Worm (Caenorhabditis elegans) whole organism, late embryonic: ENCODE results near the gene unc-112.

Source experiments
- C08G9.2 ChIP-seq: sonication (generic microtip); optimal IDR thresholded peaks from 2 replicates; lab custom pipeline; 2016; ENCODE audit warnings: mild to moderate bottlenecking, missing genetic modification characterization, moderate library complexity, missing compliant biosample characterization
- F13H6.1 ChIP-seq: sonication (generic microtip); optimal IDR thresholded peaks from 2 replicates; lab custom pipeline; 2016; ENCODE audit warnings: missing genetic modification characterization, missing compliant biosample characterization
- K02D7.2 ChIP-seq: sonication (generic microtip); optimal IDR thresholded peaks from 2 replicates; lab custom pipeline; 2017; ENCODE audit warnings: mild to moderate bottlenecking, missing genetic modification characterization, missing compliant biosample characterization
- T23F11.4 ChIP-seq: fragments of 200-800 bp; sonication (Bioruptor generic); optimal IDR thresholded peaks from 2 replicates; lab custom pipeline; 2018; ENCODE audit warnings: mild to moderate bottlenecking, missing genetic modification characterization, missing compliant biosample characterization
- Y22D7AL.16 ChIP-seq: sonication (generic microtip); optimal IDR thresholded peaks from 2 replicates; lab custom pipeline; 2016; ENCODE audit warnings: missing genetic modification characterization, missing compliant biosample characterization
- ceh-18 ChIP-seq: sonication (generic microtip); optimal IDR thresholded peaks from 2 replicates; lab custom pipeline; 2016; ENCODE audit warnings: missing genetic modification characterization, missing compliant biosample characterization
- ceh-19 ChIP-seq: fragments of 200-800 bp; sonication (Bioruptor generic); optimal IDR thresholded peaks from 2 replicates; lab custom pipeline; 2018; ENCODE audit warnings: mild to moderate bottlenecking, missing genetic modification characterization, missing compliant biosample characterization
- ceh-30 ChIP-seq: fragments of 150-350 bp; optimal IDR thresholded peaks from 2 replicates; lab custom pipeline; 2014; ENCODE audit warnings: missing biosample characterization, missing genetic modification characterization
- ceh-31 ChIP-seq: sonication (generic microtip); optimal IDR thresholded peaks from 2 replicates; lab custom pipeline; 2016; ENCODE audit warnings: missing genetic modification characterization, missing compliant biosample characterization
- ceh-34 ChIP-seq: sonication (generic microtip); optimal IDR thresholded peaks from 2 replicates; lab custom pipeline; 2016; ENCODE audit warnings: mild to moderate bottlenecking, missing genetic modification characterization, missing compliant biosample characterization
- ceh-6 ChIP-seq: fragments of 200-800 bp; sonication (Bioruptor generic); optimal IDR thresholded peaks from 2 replicates; lab custom pipeline; 2018; ENCODE audit warnings: mild to moderate bottlenecking, missing genetic modification characterization, missing compliant biosample characterization
- ceh-9 ChIP-seq: sonication (generic microtip); optimal IDR thresholded peaks from 2 replicates; lab custom pipeline; 2016; ENCODE audit warnings: mild to moderate bottlenecking, missing genetic modification characterization, inconsistent platforms, missing compliant biosample characterization
- che-1 ChIP-seq: sonication (generic microtip); optimal IDR thresholded peaks from 2 replicates; lab custom pipeline; 2016; ENCODE audit warnings: mild to moderate bottlenecking, missing genetic modification characterization, missing compliant biosample characterization
- dve-1 ChIP-seq: sonication (generic microtip); optimal IDR thresholded peaks from 2 replicates; lab custom pipeline; 2017; ENCODE audit warnings: antibody characterized with exemption, mild to moderate bottlenecking, missing genetic modification characterization, missing compliant biosample characterization
- elt-4 ChIP-seq: sonication (generic microtip); optimal IDR thresholded peaks from 2 replicates; lab custom pipeline; 2016; ENCODE audit warnings: missing genetic modification characterization, missing compliant biosample characterization
- eyg-1 ChIP-seq: sonication (generic microtip); optimal IDR thresholded peaks from 2 replicates; lab custom pipeline; 2016; ENCODE audit warnings: missing genotype, missing genetic modification characterization, missing compliant biosample characterization
- fkh-10 ChIP-seq: fragments of 150-350 bp; optimal IDR thresholded peaks from 2 replicates; lab custom pipeline; 2014; ENCODE audit warnings: missing biosample characterization, missing genetic modification reagents, missing genetic modification characterization
- fkh-6 ChIP-seq: sonication (generic microtip); optimal IDR thresholded peaks from 2 replicates; lab custom pipeline; 2016; ENCODE audit warnings: missing genetic modification characterization, missing compliant biosample characterization
- hlh-13 ChIP-seq: fragments of 200-800 bp; sonication (Bioruptor generic); optimal IDR thresholded peaks from 2 replicates; lab custom pipeline; 2018; ENCODE audit warnings: mild to moderate bottlenecking, missing genetic modification characterization, missing compliant biosample characterization
- hlh-30 ChIP-seq: sonication (generic microtip); optimal IDR thresholded peaks from 2 replicates; lab custom pipeline; 2017; ENCODE audit warnings: antibody characterized with exemption, missing genetic modification characterization, missing compliant biosample characterization; ENCODE audit not compliant: insufficient read depth
- lin-11 ChIP-seq: fragments of 200-800 bp; sonication (Bioruptor generic); optimal IDR thresholded peaks from 2 replicates; lab custom pipeline; 2018; ENCODE audit warnings: mild to moderate bottlenecking, missing genetic modification characterization, missing compliant biosample characterization
- nfya-1 ChIP-seq: sonication (generic microtip); optimal IDR thresholded peaks from 2 replicates; lab custom pipeline; 2017; ENCODE audit warnings: missing genetic modification characterization, mild to moderate bottlenecking, missing compliant biosample characterization, antibody characterized with exemption, moderate library complexity
- nhr-11 ChIP-seq: fragments of 150-350 bp; optimal IDR thresholded peaks from 2 replicates; lab custom pipeline; 2014; ENCODE audit warnings: missing biosample characterization, missing genetic modification characterization
- nhr-232 ChIP-seq: sonication (generic microtip); optimal IDR thresholded peaks from 2 replicates; lab custom pipeline; 2016; ENCODE audit warnings: missing genetic modification characterization, missing compliant biosample characterization
- npax-4 ChIP-seq: sonication (generic microtip); optimal IDR thresholded peaks from 2 replicates; lab custom pipeline; 2016; ENCODE audit warnings: missing genetic modification characterization, missing compliant biosample characterization
- odd-2 ChIP-seq: sonication (generic microtip); optimal IDR thresholded peaks from 2 replicates; lab custom pipeline; 2017; ENCODE audit warnings: antibody characterized with exemption, mild to moderate bottlenecking, missing genetic modification characterization, missing compliant biosample characterization
- pat-9 ChIP-seq: fragments of 200-800 bp; sonication (Bioruptor generic); optimal IDR thresholded peaks from 2 replicates; lab custom pipeline; 2018; ENCODE audit warnings: mild to moderate bottlenecking, missing genetic modification characterization, moderate library complexity, missing compliant biosample characterization
- pha-2 ChIP-seq: sonication (generic microtip); optimal IDR thresholded peaks from 2 replicates; lab custom pipeline; 2017; ENCODE audit warnings: mild to moderate bottlenecking, missing genetic modification characterization, missing compliant biosample characterization
- pqm-1 ChIP-seq: sonication (generic microtip); optimal IDR thresholded peaks from 2 replicates; lab custom pipeline; 2016; ENCODE audit warnings: missing genetic modification characterization, missing compliant biosample characterization
- ref-2 ChIP-seq: sonication (generic microtip); optimal IDR thresholded peaks from 2 replicates; lab custom pipeline; 2016; ENCODE audit warnings: missing genetic modification characterization, missing compliant biosample characterization
- rnt-1 ChIP-seq: sonication (generic microtip); optimal IDR thresholded peaks from 2 replicates; lab custom pipeline; 2016; ENCODE audit warnings: missing genetic modification characterization, missing compliant biosample characterization
- sdc-2 ChIP-seq: sonication (generic microtip); optimal IDR thresholded peaks from 2 replicates; lab custom pipeline; 2016; ENCODE audit warnings: missing genotype, missing genetic modification characterization, missing compliant biosample characterization
- syd-9 ChIP-seq: sonication (generic microtip); optimal IDR thresholded peaks from 2 replicates; lab custom pipeline; 2016; ENCODE audit warnings: mild to moderate bottlenecking, missing genetic modification characterization, moderate library complexity, missing compliant biosample characterization
- tbx-2 ChIP-seq: sonication (generic microtip); optimal IDR thresholded peaks from 2 replicates; lab custom pipeline; 2016; ENCODE audit warnings: missing genetic modification characterization, missing compliant biosample characterization
- tbx-7 ChIP-seq: sonication (generic microtip); optimal IDR thresholded peaks from 2 replicates; lab custom pipeline; 2016; ENCODE audit warnings: missing genotype, missing genetic modification characterization, missing compliant biosample characterization
- unc-3 ChIP-seq, 2 experiments: fragments of 200-800 bp in 1 of 2; sonication (Bioruptor generic) in 1 of 2; sonication (generic microtip) in 1 of 2; conservative IDR thresholded peaks in 1 of 2; optimal IDR thresholded peaks in 1 of 2; 2 replicates each; pipeline versions ENCODE4 v1.3.6 to Lab custom; 2016 to 2022; ENCODE audit warnings: missing compliant biosample characterization in 2 of 2, missing genetic modification characterization in 2 of 2, missing genetic modification reagents in 1 of 2
- unc-42 ChIP-seq: sonication (generic microtip); optimal IDR thresholded peaks from 2 replicates; lab custom pipeline; 2016; ENCODE audit warnings: missing genotype, missing genetic modification characterization, missing compliant biosample characterization
- unc-55 ChIP-seq: sonication (generic microtip); optimal IDR thresholded peaks from 2 replicates; lab custom pipeline; 2017; ENCODE audit warnings: missing biosample characterization, missing genetic modification reagents, missing genetic modification characterization
- unc-86 ChIP-seq: sonication (generic microtip); optimal IDR thresholded peaks from 2 replicates; lab custom pipeline; 2016; ENCODE audit warnings: missing genetic modification characterization, missing compliant biosample characterization
- zip-5 ChIP-seq: sonication (generic microtip); optimal IDR thresholded peaks from 2 replicates; lab custom pipeline; 2016; ENCODE audit warnings: missing genetic modification characterization, missing compliant biosample characterization

Gene unc-112

DNA sequence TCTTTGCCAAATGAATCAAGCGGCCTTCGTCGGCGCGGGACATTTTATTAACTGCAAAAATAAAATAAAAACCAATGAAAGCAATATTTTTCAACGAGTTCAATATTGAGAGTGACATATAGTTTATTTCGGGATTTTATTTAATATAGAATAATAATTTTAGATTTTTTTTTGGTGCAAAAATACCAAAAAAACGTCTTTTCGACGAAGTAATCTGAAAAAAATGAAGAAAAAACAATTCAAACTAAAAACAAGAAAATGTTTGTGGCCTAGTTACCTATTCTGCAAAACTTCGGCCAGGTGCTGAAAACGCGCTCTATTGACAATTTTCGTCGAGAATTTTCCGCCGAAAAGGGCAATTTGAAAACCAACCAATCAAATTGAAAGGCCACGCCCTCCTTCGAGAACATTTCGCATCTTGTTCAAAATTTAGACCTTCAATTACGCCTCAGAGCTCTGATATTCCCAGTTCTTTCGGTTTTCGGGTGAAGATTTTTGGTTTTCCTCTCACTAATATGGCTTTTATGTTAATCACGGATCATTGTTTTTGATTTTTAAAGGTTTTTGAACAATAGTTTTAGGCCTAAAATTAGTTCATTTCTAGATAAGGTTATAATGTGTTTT, 10.9 kb downstream of the unc-112 start, which contains the start of gene C47E8.4 (continued):
- TF ChIP-seq ceh-30 (tag; lab: Kevin White, UChicago): peak; percentile 87
- peak; percentile 78 for TF ChIP-seq eyg-1 (tag; lab: Kevin White, UChicago)
- TF ChIP-seq che-1: peak; percentile 6
- peak; percentile 100 for TF ChIP-seq nfya-1 (tag; lab: Kevin White, UChicago)
- TF ChIP-seq ceh-34 (tag; lab: Kevin White, UChicago): peak; percentile 88
- peak; percentile 82 for TF ChIP-seq unc-86 (tag; lab: Kevin White, UChicago)
- TF ChIP-seq unc-42 (tag; lab: Kevin White, UChicago): peak; percentile 96
- TF ChIP-seq ceh-6 (GFP tag; lab: Kevin White, UChicago): no peak
- peak; percentile 98 for TF ChIP-seq ref-2 (tag; lab: Kevin White, UChicago)
- TF ChIP-seq sdc-2: peak; percentile 64
- TF ChIP-seq tbx-2 (tag; lab: Kevin White, UChicago): peak; percentile 97
- TF ChIP-seq rnt-1: peak; percentile 93
- peak; percentile 33 for TF ChIP-seq hlh-30 (tag; lab: Kevin White, UChicago)
- TF ChIP-seq fkh-10: peak; percentile 30
- peak; percentile 95 for TF ChIP-seq tbx-7 (tag; lab: Kevin White, UChicago)
- TF ChIP-seq pat-9 (tag; lab: Kevin White, UChicago): no peak
- no peak for TF ChIP-seq Y22D7AL.16 (tag; lab: Kevin White, UChicago)
- TF ChIP-seq nhr-11 (tag; lab: Kevin White, UChicago): no peak
- peak; percentile 69 for TF ChIP-seq fkh-6 (tag; lab: Kevin White, UChicago)
- peak; percentile 85 for TF ChIP-seq pqm-1 (tag; lab: Kevin White, UChicago)
- no peak for TF ChIP-seq T23F11.4 (GFP tag; lab: Kevin White, UChicago)
- peak; percentile 93 for TF ChIP-seq dve-1 (tag; lab: Kevin White, UChicago)
- no peak for TF ChIP-seq ceh-9 (tag; lab: Kevin White, UChicago)
- no peak for TF ChIP-seq nhr-232 (tag; lab: Kevin White, UChicago)
- 0 out of 2 replicates have a peak, but pooled peaks have one; percentile 17 for TF ChIP-seq unc-3 (GFP tag; conservative IDR thresholded peaks at IDR 0.05; lab: Robert Waterston, UW)
- peak; percentile 72 for TF ChIP-seq unc-3 (tag; optimal IDR thresholded peaks at IDR 0.05; lab: Kevin White, UChicago)

DNA sequence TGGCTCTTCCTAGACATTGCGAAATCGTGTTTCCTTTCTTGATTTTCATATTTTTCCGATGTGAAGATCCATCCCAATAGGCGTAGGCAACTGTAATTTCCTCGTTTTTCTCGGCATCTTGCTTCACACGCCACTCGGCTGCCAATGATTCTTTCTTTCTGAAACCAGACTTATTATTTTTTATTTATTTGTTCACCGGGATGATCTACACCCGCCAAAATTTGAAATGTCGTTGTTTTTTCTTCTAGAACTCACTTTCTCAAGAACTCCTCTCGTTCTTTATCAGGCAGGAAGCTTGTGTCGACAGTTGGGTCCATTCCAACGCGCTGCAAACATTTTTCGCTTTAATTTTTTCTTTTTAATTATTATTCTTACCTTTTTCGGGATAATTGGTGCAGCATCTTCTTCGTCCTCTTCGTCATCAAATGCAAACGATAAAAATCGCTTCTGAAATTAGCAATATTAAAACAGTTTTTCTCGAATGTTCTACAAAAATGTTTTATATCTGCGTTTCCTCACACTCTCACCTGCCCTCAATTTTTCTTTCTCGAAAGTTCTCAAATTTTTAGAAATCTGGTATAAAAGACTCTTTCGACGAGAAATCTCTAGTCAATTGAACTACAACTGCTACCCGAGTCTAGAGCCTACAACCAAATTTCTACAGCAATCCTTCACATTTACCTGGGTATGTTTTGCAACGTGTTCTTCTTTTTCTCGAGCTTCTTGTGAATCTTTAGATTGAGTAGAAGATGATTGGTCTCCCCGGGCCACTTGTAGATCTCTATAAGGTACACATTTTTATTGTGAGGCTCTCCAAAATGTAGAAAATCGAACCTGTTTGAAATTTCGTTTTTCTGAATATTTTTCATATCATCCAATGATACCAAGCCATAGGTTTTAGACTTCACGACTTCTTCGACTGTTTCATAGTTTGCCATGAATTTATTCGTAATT, 11.8 kb downstream of the unc-112 start, which contains the start of gene hsp-90:
hsp-90 (plus strand) TSS at position 560 of the 954 bp plus-strand sequence.
- TF ChIP-seq F13H6.1 (tag; lab: Kevin White, UChicago) (no peak), ceh-19 (GFP tag; lab: Kevin White, UChicago) (no peak), syd-9 (tag; lab: Kevin White, UChicago) (no peak), npax-4 (tag; lab: Kevin White, UChicago) (no peak), nhr-11 (tag; lab: Kevin White, UChicago) (no peak), zip-5 (tag; lab: Kevin White, UChicago) (no peak), elt-4 (no peak), K02D7.2 (tag; lab: Kevin White, UChicago) (no peak), ceh-18 (tag; lab: Kevin White, UChicago) (no peak), pha-2 (tag; lab: Kevin White, UChicago) (no peak), unc-55 (no peak), odd-2 (tag; lab: Kevin White, UChicago) (no peak), hlh-13 (GFP tag; lab: Kevin White, UChicago) (no peak), tbx-7 (tag; lab: Kevin White, UChicago) (no peak), ceh-31 (tag; lab: Kevin White, UChicago) (no peak), unc-86 (tag; lab: Kevin White, UChicago) (no peak), lin-11 (tag; lab: Kevin White, UChicago) (no peak), C08G9.2 (tag; lab: Kevin White, UChicago) (no peak), T23F11.4 (GFP tag; lab: Kevin White, UChicago) (no peak), dve-1 (tag; lab: Kevin White, UChicago) (no peak)
